Worm (Caenorhabditis elegans): Measurements from ENCODE around the gene C54F6.17.

ce11 chrV:7480949-7481348 lies 46.3 kb upstream of the C54F6.17 start, which contains the start of gene C18B10.6:
- TF ChIP-seq somi-1 (GFP tag; optimal IDR thresholded peaks at IDR 0.05) (no peak), ztf-26 (tag; optimal IDR thresholded peaks at IDR 0.05) (no peak), ceh-27 (GFP tag; optimal IDR thresholded peaks at IDR 0.05) (no peak), lir-1 (GFP tag; conservative IDR thresholded peaks at IDR 0.05) (no peak), ceh-40 (GFP tag; IDR thresholded peaks at IDR 0.05) (no peak), hlh-12 (tag; optimal IDR thresholded peaks at IDR 0.05) (no peak), atf-7 (tag; optimal IDR thresholded peaks at IDR 0.05) (no peak)
